Fruit fly (Drosophila melanogaster): ENCODE measurements around the gene stumps.

The stumps gene

dm6 chr3R:14624671-14625070 lies 47.7 kb downstream of the stumps start:
- TF ChIP-seq Abd-B (GFP tag; optimal IDR thresholded peaks at IDR 0.05) (no peak), foxo (GFP tag; optimal IDR thresholded peaks at IDR 0.05) (peak in 1 of 2 experiments; percentile 0), GATAd (GFP tag; optimal IDR thresholded peaks at IDR 0.05) (no peak), fru (GFP tag; optimal IDR thresholded peaks at IDR 0.05) (peak; percentile 31), tai (GFP tag; optimal IDR thresholded peaks at IDR 0.05) (no peak), br (GFP tag; optimal IDR thresholded peaks at IDR 0.05) (no peak), usp (GFP tag; optimal IDR thresholded peaks at IDR 0.05) (no peak), CG32264 (GFP tag; optimal IDR thresholded peaks at IDR 0.05) (no peak), Hr78 (GFP tag; optimal IDR thresholded peaks at IDR 0.05) (no peak), Hr83 (GFP tag; optimal IDR thresholded peaks at IDR 0.05; ENCODE audit: poor library complexity, severe bottlenecking) (no peak), brk (GFP tag; optimal IDR thresholded peaks at IDR 0.05) (peak; percentile 26), jim (GFP tag; optimal IDR thresholded peaks at IDR 0.05) (no peak), psq (GFP tag; optimal IDR thresholded peaks at IDR 0.05) (no peak), Mio (GFP tag; optimal IDR thresholded peaks at IDR 0.05) (no peak), sage (GFP tag; optimal IDR thresholded peaks at IDR 0.05) (no peak), Rel (GFP tag; optimal IDR thresholded peaks at IDR 0.05) (no peak), Rel (tag; optimal IDR thresholded peaks at IDR 0.05) (no peak), pan (optimal IDR thresholded peaks at IDR 0.05) (no peak)

dm6 chr3R:14625215-14626156 lies 48.5 kb downstream of the stumps start, which contains the start of the genes put and His4r:
put (minus strand) TSS chr3R:14625703.
His4r (plus strand) TSS chr3R:14625755.
- TF ChIP-seq brk (GFP tag; optimal IDR thresholded peaks at IDR 0.05) (no peak), Jra (GFP tag; optimal IDR thresholded peaks at IDR 0.05) (peak; percentile 35), tai (GFP tag; optimal IDR thresholded peaks at IDR 0.05) (no peak), jim (GFP tag; optimal IDR thresholded peaks at IDR 0.05) (no peak), Dfd (GFP tag; optimal IDR thresholded peaks at IDR 0.05) (no peak), fru (GFP tag; optimal IDR thresholded peaks at IDR 0.05) (no peak), CG9705 (GFP tag; optimal IDR thresholded peaks at IDR 0.05) (no peak), CrebA (GFP tag; optimal IDR thresholded peaks at IDR 0.05; ENCODE audit: borderline replicate concordance) (no peak), CG32264 (GFP tag; optimal IDR thresholded peaks at IDR 0.05) (no peak), GATAd (GFP tag; optimal IDR thresholded peaks at IDR 0.05) (no peak), Mio (GFP tag; optimal IDR thresholded peaks at IDR 0.05) (no peak), dl (GFP tag; optimal IDR thresholded peaks at IDR 0.05; ENCODE audit: insufficient read depth in 1 of 2, partially characterized antibody in 2 of 2) (no peak), dsf (GFP tag; optimal IDR thresholded peaks at IDR 0.05; ENCODE audit: borderline replicate concordance) (no peak), h (GFP tag; optimal IDR thresholded peaks at IDR 0.05) (peak; percentile 60), Vsx2 (GFP tag; optimal IDR thresholded peaks at IDR 0.05; ENCODE audit: partially characterized antibody) (no peak), Rel (GFP tag; optimal IDR thresholded peaks at IDR 0.05) (no peak), Rel (tag; optimal IDR thresholded peaks at IDR 0.05) (peak; percentile 34), psq (GFP tag; optimal IDR thresholded peaks at IDR 0.05) (no peak), Myc (optimal IDR thresholded peaks at IDR 0.05) (no peak), OdsH (GFP tag; optimal IDR thresholded peaks at IDR 0.05) (peak; percentile 9), br (GFP tag; optimal IDR thresholded peaks at IDR 0.05) (no peak), rgr (GFP tag; optimal IDR thresholded peaks at IDR 0.05) (peak; percentile 59), pan (optimal IDR thresholded peaks at IDR 0.05) (no peak), ey (GFP tag; optimal IDR thresholded peaks at IDR 0.05) (no peak), foxo (GFP tag; optimal IDR thresholded peaks at IDR 0.05) (peak in 1 of 2 experiments; percentile 39), Hr78 (GFP tag; optimal IDR thresholded peaks at IDR 0.05) (no peak), sage (GFP tag; optimal IDR thresholded peaks at IDR 0.05) (no peak), usp (GFP tag; optimal IDR thresholded peaks at IDR 0.05) (no peak), sv (GFP tag; optimal IDR thresholded peaks at IDR 0.05) (no peak), dmrt93B (GFP tag; optimal IDR thresholded peaks at IDR 0.05) (no peak), Hr83 (GFP tag; optimal IDR thresholded peaks at IDR 0.05; ENCODE audit: poor library complexity, severe bottlenecking) (peak; percentile 28), Sp1 (GFP tag; optimal IDR thresholded peaks at IDR 0.05) (peak; percentile 44), woc (GFP tag; optimal IDR thresholded peaks at IDR 0.05) (peak; percentile 3), HLH106 (tag; optimal IDR thresholded peaks at IDR 0.05) (peak; percentile 18), Abd-B (GFP tag; optimal IDR thresholded peaks at IDR 0.05) (no peak), Hnf4 (GFP tag; optimal IDR thresholded peaks at IDR 0.05) (no peak), N (GFP tag; optimal IDR thresholded peaks at IDR 0.05) (no peak), Dif (GFP tag; optimal IDR thresholded peaks at IDR 0.05; ENCODE audit: partially characterized antibody) (no peak), lola (GFP tag; optimal IDR thresholded peaks at IDR 0.05) (no peak)

All from whole organism, wandering third instar larva.